ENCODE assay signal across 5 fruit fly cellular contexts in the genomic region with DNA sequence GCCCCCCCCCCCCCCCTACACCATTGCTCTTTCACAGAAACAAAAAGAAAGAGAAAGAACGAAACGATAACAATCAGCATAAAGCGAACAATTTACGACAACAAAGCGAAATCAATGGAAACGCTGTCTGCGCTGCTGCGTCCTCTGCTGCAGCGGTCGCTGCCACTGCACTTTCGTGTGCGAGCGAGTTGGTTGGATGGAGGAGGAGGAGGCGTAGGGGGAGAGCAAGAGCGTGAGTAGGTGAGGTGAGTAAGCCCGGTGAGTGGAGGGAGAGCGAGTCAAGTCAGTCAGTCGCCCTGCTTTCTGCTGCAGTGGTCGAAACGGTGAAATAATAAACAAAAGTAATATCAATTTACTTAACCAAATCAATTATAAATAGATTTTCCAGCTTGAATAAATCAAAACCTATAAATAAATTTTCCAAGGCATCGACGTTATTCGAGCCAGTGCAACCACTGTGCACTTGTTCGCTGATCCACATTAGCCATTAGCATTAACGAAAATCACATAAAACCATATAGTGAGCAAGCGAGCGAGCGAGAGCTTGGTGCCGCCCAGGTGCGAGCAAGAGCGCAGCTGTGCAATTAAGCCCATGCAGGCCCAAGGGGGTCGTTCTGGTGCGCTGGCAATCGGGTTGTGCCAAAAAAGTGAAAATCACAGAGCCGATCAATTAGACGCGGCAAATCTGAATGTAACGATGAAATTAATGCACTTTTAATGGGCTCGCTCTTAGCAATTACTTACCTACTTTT.
A peak's percentile ranks its signal among the peaks of the same experiment; 100 is the strongest.
TF ChIP-seq lines count a peak whose summit lies in the region.

No protein-coding gene starts in this region.

TF ChIP-seq in whole organism, adult, 20 proteins besides CTCF, POLR2A, EP300 and RAD21 (continued from another document):
- peak; percentile 4 for TF ChIP-seq toe (GFP tag; optimal IDR thresholded peaks at IDR 0.05; lab: Kevin White, UChicago)
- TF ChIP-seq CG7045 (GFP tag; optimal IDR thresholded peaks at IDR 0.05; lab: Kevin White, UChicago), result peak; percentile 67
- TF ChIP-seq pad (GFP tag; optimal IDR thresholded peaks at IDR 0.05; lab: Kevin White, UChicago), result peak; percentile 71
- TF ChIP-seq CG12768 (GFP tag; optimal IDR thresholded peaks at IDR 0.05; lab: Kevin White, UChicago), result peak; percentile 61

TF ChIP-seq in whole organism, embryonic, 481 proteins besides CTCF, POLR2A, EP300 and RAD21 (continued from another document and continues in another):
- peak; percentile 25; the same call in 1 of the 2 replicates for TF ChIP-seq Bgb (GFP tag; IDR thresholded peaks at IDR 0.05; lab: Robert Waterston, UW; ENCODE audit: partially characterized antibody)
- 0 out of 3 replicates have a peak, but pooled peaks have one; percentile 14 for TF ChIP-seq z (GFP tag; IDR thresholded peaks at IDR 0.05; lab: Robert Waterston, UW)
- TF ChIP-seq sens-2 (GFP tag; IDR thresholded peaks at IDR 0.05; lab: Robert Waterston, UW), result peak; percentile 57
- TF ChIP-seq tap (tag; optimal IDR thresholded peaks at IDR 0.05; lab: Kevin White, UChicago), result peak; percentile 18
- 0 out of 2 replicates have a peak, but pooled peaks have one; percentile 19 for TF ChIP-seq CG10321 (GFP tag; IDR thresholded peaks at IDR 0.05; lab: Robert Waterston, UW)
- TF ChIP-seq toy (GFP tag; IDR thresholded peaks at IDR 0.05; lab: Robert Waterston, UW), result no peak
- peak; percentile 85 for TF ChIP-seq ken (GFP tag; IDR thresholded peaks at IDR 0.05; lab: Robert Waterston, UW)
- peak; percentile 56 for TF ChIP-seq row (GFP tag; IDR thresholded peaks at IDR 0.05; lab: Robert Waterston, UW)
- TF ChIP-seq Med (GFP tag; lab: Kevin White, UChicago), result peak; percentile 69
- TF ChIP-seq CG11093 (GFP tag; IDR thresholded peaks at IDR 0.05; lab: Robert Waterston, UW), result 0 out of 3 replicates have a peak, but pooled peaks have one; percentile 13
- TF ChIP-seq tgo (GFP tag; IDR thresholded peaks at IDR 0.05; lab: Robert Waterston, UW), result peak; percentile 50; the same call in 1 of the 3 replicates
- no peak for TF ChIP-seq jumu (GFP tag; optimal IDR thresholded peaks at IDR 0.05; lab: Kevin White, UChicago)
- peak; percentile 25; the same call in 1 of the 3 replicates for TF ChIP-seq HLH4C (GFP tag; IDR thresholded peaks at IDR 0.05; lab: Robert Waterston, UW; ENCODE audit: partially characterized antibody)
- peak; percentile 3 for TF ChIP-seq HHEX (GFP tag; optimal IDR thresholded peaks at IDR 0.05; lab: Kevin White, UChicago)
- TF ChIP-seq ssp (GFP tag; IDR thresholded peaks at IDR 0.05; lab: Robert Waterston, UW), result peak; percentile 41; the same call in 1 of the 2 replicates
- TF ChIP-seq ap (GFP tag; IDR thresholded peaks at IDR 0.05; lab: Robert Waterston, UW), result peak; percentile 59; the same call in 1 of the 2 replicates
- TF ChIP-seq fd3F (GFP tag; optimal IDR thresholded peaks at IDR 0.05; lab: Kevin White, UChicago), result no peak
- TF ChIP-seq corto (GFP tag; optimal IDR thresholded peaks at IDR 0.05; lab: Kevin White, UChicago), result peak; percentile 83
- TF ChIP-seq Xrp1 (GFP tag; IDR thresholded peaks at IDR 0.05; lab: Robert Waterston, UW), result peak; percentile 68
- peak; percentile 37; the same call in 1 of the 2 replicates for TF ChIP-seq E2f2 (GFP tag; IDR thresholded peaks at IDR 0.05; lab: Robert Waterston, UW)
- TF ChIP-seq NC2β (GFP tag; optimal IDR thresholded peaks at IDR 0.05; lab: Kevin White, UChicago), result no peak
- peak; percentile 61 for TF ChIP-seq CG10366 (GFP tag; IDR thresholded peaks at IDR 0.05; lab: Robert Waterston, UW)
- 0 out of 2 replicates have a peak, but pooled peaks have one; percentile 41 for TF ChIP-seq CG4360 (GFP tag; IDR thresholded peaks at IDR 0.05; lab: Robert Waterston, UW)
- no peak for TF ChIP-seq lov (optimal IDR thresholded peaks at IDR 0.05; lab: Kevin White, UChicago)
- TF ChIP-seq lov (GFP tag; IDR thresholded peaks at IDR 0.05; lab: Robert Waterston, UW), result 0 out of 3 replicates have a peak, but pooled peaks have one; percentile 55
- TF ChIP-seq sens (GFP tag; lab: Kevin White, UChicago), result peak; percentile 91
- peak; percentile 21 for TF ChIP-seq CG16863 (GFP tag; optimal IDR thresholded peaks at IDR 0.05; lab: Kevin White, UChicago)

TF ChIP-seq in whole organism, prepupa, 60 proteins besides CTCF, POLR2A, EP300 and RAD21 (continued from another document and continues in another):
- TF ChIP-seq OdsH (GFP tag; optimal IDR thresholded peaks at IDR 0.05; lab: Kevin White, UChicago) (peak; percentile 86), CG6792 (GFP tag; optimal IDR thresholded peaks at IDR 0.05; lab: Kevin White, UChicago) (peak; percentile 88), CG11902 (GFP tag; optimal IDR thresholded peaks at IDR 0.05; lab: Kevin White, UChicago) (peak; percentile 73), CG32006 (GFP tag; optimal IDR thresholded peaks at IDR 0.05; lab: Kevin White, UChicago) (peak; percentile 77), ss (GFP tag; optimal IDR thresholded peaks at IDR 0.05; lab: Kevin White, UChicago) (peak; percentile 65 to 73), Blimp-1 (GFP tag; optimal IDR thresholded peaks at IDR 0.05; lab: Kevin White, UChicago) (peak; percentile 47), Hr38 (GFP tag; optimal IDR thresholded peaks at IDR 0.05; lab: Kevin White, UChicago) (peak; percentile 57), Met (GFP tag; optimal IDR thresholded peaks at IDR 0.05; lab: Kevin White, UChicago) (peak; percentile 94), CG16779 (tag; optimal IDR thresholded peaks at IDR 0.05; lab: Kevin White, UChicago) (peak; percentile 23), CG6163 (GFP tag; IDR thresholded peaks at IDR 0.05; lab: Robert Waterston, UW) (peak; percentile 95), Smox (GFP tag; optimal IDR thresholded peaks at IDR 0.05; lab: Kevin White, UChicago) (peak; percentile 94), dsx (GFP tag; optimal IDR thresholded peaks at IDR 0.05; lab: Kevin White, UChicago; ENCODE audit: poor library complexity, severe bottlenecking) (peak; percentile 36), dac (GFP tag; optimal IDR thresholded peaks at IDR 0.05; lab: Kevin White, UChicago) (peak; percentile 76), Gug (GFP tag; IDR thresholded peaks at IDR 0.05; lab: Robert Waterston, UW) (peak; percentile 92), Eip93F (GFP tag; optimal IDR thresholded peaks at IDR 0.05; lab: Kevin White, UChicago) (peak; percentile 79), CG8119 (GFP tag; IDR thresholded peaks at IDR 0.05; lab: Robert Waterston, UW) (peak; percentile 94), fkh (GFP tag; optimal IDR thresholded peaks at IDR 0.05; lab: Kevin White, UChicago) (peak; percentile 33), CG4318 (GFP tag; optimal IDR thresholded peaks at IDR 0.05; lab: Kevin White, UChicago) (peak; percentile 66), CG7368 (GFP tag; optimal IDR thresholded peaks at IDR 0.05; lab: Kevin White, UChicago) (peak; percentile 63), svp (GFP tag; lab: Kevin White, UChicago) (peak; percentile 99), CG1621 (tag; optimal IDR thresholded peaks at IDR 0.05; lab: Kevin White, UChicago) (peak; percentile 38), achi (GFP tag; optimal IDR thresholded peaks at IDR 0.05; lab: Kevin White, UChicago) (peak; percentile 86), CG10631 (GFP tag; optimal IDR thresholded peaks at IDR 0.05; lab: Kevin White, UChicago) (peak; percentile 84), fd59A (GFP tag; optimal IDR thresholded peaks at IDR 0.05; lab: Kevin White, UChicago) (peak; percentile 34), Eip75B (GFP tag; optimal IDR thresholded peaks at IDR 0.05; lab: Kevin White, UChicago) (peak; percentile 84), esn (GFP tag; optimal IDR thresholded peaks at IDR 0.05; lab: Kevin White, UChicago) (peak; percentile 93), Sox15 (GFP tag; optimal IDR thresholded peaks at IDR 0.05; lab: Kevin White, UChicago) (peak; percentile 69), cyc (GFP tag; optimal IDR thresholded peaks at IDR 0.05; lab: Kevin White, UChicago) (peak; percentile 89), topi (GFP tag; optimal IDR thresholded peaks at IDR 0.05; lab: Kevin White, UChicago) (peak; percentile 96), Hr39 (GFP tag; optimal IDR thresholded peaks at IDR 0.05; lab: Kevin White, UChicago) (peak; percentile 92)

TF ChIP-seq in whole organism, pupa, 21 proteins besides CTCF, POLR2A, EP300 and RAD21 (continued from another document):
- TF ChIP-seq Snoo (tag; optimal IDR thresholded peaks at IDR 0.05; lab: Kevin White, UChicago) (peak; percentile 72), rn (GFP tag; IDR thresholded peaks at IDR 0.05; lab: Robert Waterston, UW) (peak; percentile 77), Pif1A (GFP tag; optimal IDR thresholded peaks at IDR 0.05; lab: Kevin White, UChicago) (peak; percentile 87)
TF ChIP-seq in whole organism, pupa: peak in this region for 20.

TF ChIP-seq in whole organism, wandering third instar larva, 38 proteins besides CTCF, POLR2A, EP300 and RAD21 (continued from another document):
- TF ChIP-seq Dfd (GFP tag; optimal IDR thresholded peaks at IDR 0.05; lab: Kevin White, UChicago) (no peak), Hnf4 (GFP tag; optimal IDR thresholded peaks at IDR 0.05; lab: Kevin White, UChicago) (peak; percentile 91), br (GFP tag; optimal IDR thresholded peaks at IDR 0.05; lab: Kevin White, UChicago) (peak; percentile 94), h (GFP tag; optimal IDR thresholded peaks at IDR 0.05; lab: Kevin White, UChicago) (peak; percentile 96), pan (optimal IDR thresholded peaks at IDR 0.05; lab: Kevin White, UChicago) (no peak), Myc (optimal IDR thresholded peaks at IDR 0.05; lab: Kevin White, UChicago) (no peak), dmrt93B (GFP tag; optimal IDR thresholded peaks at IDR 0.05; lab: Kevin White, UChicago) (peak; percentile 76), Sp1 (GFP tag; optimal IDR thresholded peaks at IDR 0.05; lab: Kevin White, UChicago) (peak; percentile 84), dsf (GFP tag; optimal IDR thresholded peaks at IDR 0.05; lab: Kevin White, UChicago; ENCODE audit: borderline replicate concordance) (peak; percentile 79), Vsx2 (GFP tag; optimal IDR thresholded peaks at IDR 0.05; lab: Kevin White, UChicago; ENCODE audit: partially characterized antibody) (peak; percentile 43), CrebA (GFP tag; optimal IDR thresholded peaks at IDR 0.05; lab: Kevin White, UChicago; ENCODE audit: borderline replicate concordance) (no peak), tai (GFP tag; optimal IDR thresholded peaks at IDR 0.05; lab: Kevin White, UChicago) (peak; percentile 77), Hr78 (GFP tag; optimal IDR thresholded peaks at IDR 0.05; lab: Kevin White, UChicago) (no peak), psq (GFP tag; optimal IDR thresholded peaks at IDR 0.05; lab: Kevin White, UChicago) (peak; percentile 95), Jra (GFP tag; optimal IDR thresholded peaks at IDR 0.05; lab: Kevin White, UChicago) (peak; percentile 90), N (GFP tag; optimal IDR thresholded peaks at IDR 0.05; lab: Kevin White, UChicago) (no peak), lola (GFP tag; optimal IDR thresholded peaks at IDR 0.05; lab: Kevin White, UChicago) (no peak), CG9705 (GFP tag; optimal IDR thresholded peaks at IDR 0.05; lab: Kevin White, UChicago) (peak; percentile 52), dl (GFP tag; optimal IDR thresholded peaks at IDR 0.05; lab: Kevin White, UChicago; ENCODE audit: insufficient read depth in 1 of 2, partially characterized antibody in 2 of 2) (peak; percentile 50 to 60), brk (GFP tag; optimal IDR thresholded peaks at IDR 0.05; lab: Kevin White, UChicago) (peak; percentile 82)
TF ChIP-seq in whole organism, wandering third instar larva: peak in this region for 28.
